Fruit fly (Drosophila melanogaster) whole organism, pupa: ENCODE data around the gene Iru.

Experiments
- CG13204 ChIP-seq: fragments of 200-800 bp; sonication (Bioruptor generic); optimal IDR thresholded peaks from 2 replicates; lab custom pipeline; 2018; ENCODE audit warnings: missing biosample characterization, mild to moderate bottlenecking, missing genetic modification characterization, moderate library complexity
- CG15710 ChIP-seq: fragments of 200-800 bp; sonication (Bioruptor generic); optimal IDR thresholded peaks from 2 replicates; lab custom pipeline; 2018; ENCODE audit warnings: missing biosample characterization, mild to moderate bottlenecking, missing genetic modification characterization, moderate library complexity
- CG34367 ChIP-seq: fragments of 200-800 bp; sonication (Bioruptor generic); optimal IDR thresholded peaks from 2 replicates; lab custom pipeline; 2018; ENCODE audit warnings: missing biosample characterization, mild to moderate bottlenecking, missing genetic modification characterization
- D1 ChIP-seq: fragments of 200-800 bp; sonication (Bioruptor generic); optimal IDR thresholded peaks from 2 replicates; lab custom pipeline; 2018; ENCODE audit warnings: missing biosample characterization, mild to moderate bottlenecking, missing genetic modification characterization, moderate library complexity
- Pif1B ChIP-seq: fragments of 200-800 bp; sonication (Bioruptor generic); optimal IDR thresholded peaks from 3 replicates; lab custom pipeline; 2016; ENCODE audit warnings: missing biosample characterization, missing genetic modification characterization
- fd96Ca ChIP-seq: fragments of 200-800 bp; sonication (Bioruptor generic); IDR thresholded peaks from 3 replicates; pipeline ENCODE4 v1.3.6; 2022; ENCODE audit warnings: missing biosample characterization, missing genetic modification characterization

DNA sequence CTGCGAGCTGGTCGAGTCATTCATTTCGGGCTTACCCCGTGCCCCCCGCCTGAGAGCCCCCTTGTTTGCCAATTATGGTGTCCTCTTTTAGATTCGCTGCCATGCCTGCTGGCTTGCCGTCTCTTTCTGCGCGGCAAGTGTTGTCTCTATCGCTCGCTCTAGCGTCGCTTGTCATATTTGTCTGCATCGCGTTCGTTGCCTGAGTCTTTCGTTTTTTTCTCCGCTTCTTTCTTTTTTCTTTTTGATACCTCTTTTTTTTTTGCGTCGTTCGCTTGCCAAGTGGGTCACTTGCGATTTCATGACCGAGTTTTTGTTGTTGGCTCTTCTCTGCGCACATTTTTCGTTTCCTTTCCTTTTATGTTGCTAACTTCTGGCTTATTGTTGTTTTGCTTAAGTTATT, 34.5 kb upstream of the Iru start:
- TF ChIP-seq fd96Ca: peak; percentile 68; the same call in 2 of the 3 replicates
- peak; percentile 28 for TF ChIP-seq CG15710 (tag; lab: Kevin White, UChicago)
- TF ChIP-seq CG34367 (tag; lab: Kevin White, UChicago): peak; percentile 22
- no peak for TF ChIP-seq Pif1B
- TF ChIP-seq D1 (tag; lab: Kevin White, UChicago): no peak
- peak; percentile 60 for TF ChIP-seq CG13204 (GFP tag; lab: Kevin White, UChicago)
